Worm (Caenorhabditis elegans): ENCODE data around the gene M117.4.

Gene M117.4

DNA sequence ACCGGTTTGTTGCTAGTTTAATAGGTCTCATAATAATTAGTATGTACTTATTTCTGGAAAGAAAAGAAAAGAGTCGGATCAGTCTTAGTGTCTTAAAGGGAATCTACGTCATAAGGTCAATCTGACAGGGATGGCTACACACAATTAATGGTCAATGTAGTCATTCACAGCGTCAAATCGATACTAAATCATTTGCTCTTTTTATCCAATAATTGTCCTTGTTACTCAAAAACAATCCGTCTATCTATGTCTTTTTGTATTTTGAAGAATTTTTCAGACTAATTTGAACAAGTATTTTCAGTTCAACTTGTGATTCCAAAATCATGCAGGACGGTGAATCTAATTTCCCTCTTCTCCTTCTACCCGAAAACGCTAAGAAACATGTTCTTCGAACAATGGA lies 5.3 kb upstream of the M117.4 start, which contains the start of gene fbxb-3:
Gene fbxb-3, plus strand, starts transcription at position 301 of the 400 bp plus-strand sequence.
- TF ChIP-seq spr-3 (GFP tag; optimal IDR thresholded peaks at IDR 0.05) (no peak), zip-11 (GFP tag; IDR thresholded peaks at IDR 0.05) (no peak), dmd-6 (GFP tag; IDR thresholded peaks at IDR 0.05) (no peak), daf-8 (GFP tag; IDR thresholded peaks at IDR 0.05) (no peak), cey-2 (tag; optimal IDR thresholded peaks at IDR 0.05; ENCODE audit: borderline replicate concordance, insufficient read depth) (no peak), lin-1 (GFP tag; IDR thresholded peaks at IDR 0.05) (no peak), nhr-77 (tag; optimal IDR thresholded peaks at IDR 0.05) (no peak), pqm-1 (tag; optimal IDR thresholded peaks at IDR 0.05) (no peak), dpl-1 (GFP tag; optimal IDR thresholded peaks at IDR 0.05) (no peak), aly-2 (tag; optimal IDR thresholded peaks at IDR 0.05) (no peak), lin-39 (tag; optimal IDR thresholded peaks at IDR 0.05) (no peak)

DNA sequence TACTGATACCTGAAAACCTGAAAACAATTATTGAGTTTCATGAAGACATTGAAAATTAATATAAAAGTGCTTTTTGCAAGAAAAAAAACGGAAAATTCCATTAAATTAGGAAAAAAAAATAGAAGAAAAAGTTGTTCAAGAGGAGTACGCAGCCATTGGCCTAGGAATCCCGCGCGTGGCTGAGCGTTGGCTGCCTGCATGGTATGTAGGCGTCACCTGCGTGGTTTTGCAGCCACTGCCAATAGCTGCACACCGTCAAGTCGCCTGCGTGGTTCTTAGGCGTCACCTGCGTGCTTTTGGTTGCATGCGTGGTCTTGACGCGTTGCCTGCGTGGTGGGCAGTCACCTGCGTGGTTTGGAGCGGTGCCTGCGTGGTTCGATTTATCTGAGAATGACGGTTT lies 5.3 kb downstream of the M117.4 start, which contains the start of gene M117.6:
Gene M117.6, minus strand, starts transcription at position 101 of the 400 bp plus-strand sequence.
- TF ChIP-seq snpc-1.2 (GFP tag; IDR thresholded peaks at IDR 0.05) (0 out of 2 replicates have a peak, but pooled peaks have one; percentile 16), set-16 (GFP tag; IDR thresholded peaks at IDR 0.05) (peak; percentile 53; the same call in 1 of the 2 replicates)

DNA sequence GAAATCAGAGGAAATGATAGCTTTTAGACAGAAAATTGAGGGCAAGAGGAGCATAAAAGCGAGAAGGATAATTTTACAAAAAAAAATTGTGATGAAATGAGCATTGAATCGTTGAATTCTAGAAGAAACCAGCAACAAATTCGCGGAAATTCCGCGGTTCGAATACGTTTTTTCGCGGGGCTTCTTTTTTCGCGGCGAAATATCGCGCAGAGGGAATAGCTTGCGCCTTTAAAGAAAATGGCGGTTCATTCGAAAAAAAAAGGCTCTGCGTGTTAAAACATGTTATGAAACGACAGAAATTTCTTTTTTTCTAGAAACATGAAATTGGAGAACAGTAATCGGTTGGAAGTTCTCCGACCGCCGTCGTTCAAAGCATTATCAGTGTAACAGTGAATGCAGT lies 10.9 kb downstream of the M117.4 start:
- TF ChIP-seq dmd-9 (GFP tag; IDR thresholded peaks at IDR 0.05): no peak
- no peak for TF ChIP-seq lin-29 (GFP tag; IDR thresholded peaks at IDR 0.05)
- TF ChIP-seq nhr-102 (tag; optimal IDR thresholded peaks at IDR 0.05): no peak
- peak in 1 of 2 experiments; percentile 56 for TF ChIP-seq lsy-2 (tag; optimal IDR thresholded peaks at IDR 0.05)
- no peak for TF ChIP-seq zag-1 (tag; optimal IDR thresholded peaks at IDR 0.05)
- TF ChIP-seq snpc-4 (tag; optimal IDR thresholded peaks at IDR 0.05): no peak
- TF ChIP-seq mes-2 (tag; optimal IDR thresholded peaks at IDR 0.05; ENCODE audit: poor library complexity, severe bottlenecking): peak; percentile 55
- peak; percentile 34 for TF ChIP-seq hlh-30 (tag; optimal IDR thresholded peaks at IDR 0.05; ENCODE audit: insufficient read depth)
- TF ChIP-seq T20F7.1 (GFP tag; optimal IDR thresholded peaks at IDR 0.05): no peak
- TF ChIP-seq aha-1 (tag): peak; percentile 33
- TF ChIP-seq egl-43 (GFP tag; IDR thresholded peaks at IDR 0.05): no peak
- TF ChIP-seq ces-1 (GFP tag; optimal IDR thresholded peaks at IDR 0.05): no peak
- TF ChIP-seq dpl-1 (GFP tag; optimal IDR thresholded peaks at IDR 0.05): peak; percentile 87
- no peak for TF ChIP-seq mxl-2 (GFP tag; conservative IDR thresholded peaks at IDR 0.05)
- no peak for TF ChIP-seq ceh-62 (tag; optimal IDR thresholded peaks at IDR 0.05)
- no peak for TF ChIP-seq set-16 (GFP tag; IDR thresholded peaks at IDR 0.05)
- TF ChIP-seq pha-4 (GFP tag; IDR thresholded peaks at IDR 0.05): no peak
- TF ChIP-seq pha-4 (tag; optimal IDR thresholded peaks at IDR 0.05): no peak
- TF ChIP-seq dmd-6 (GFP tag; IDR thresholded peaks at IDR 0.05): no peak
- TF ChIP-seq unc-130 (GFP tag; optimal IDR thresholded peaks at IDR 0.05): peak; percentile 45
- TF ChIP-seq php-3 (GFP tag; IDR thresholded peaks at IDR 0.05): no peak
- no peak for TF ChIP-seq dmd-8 (GFP tag; IDR thresholded peaks at IDR 0.05)
- no peak for TF ChIP-seq spr-1 (tag; optimal IDR thresholded peaks at IDR 0.05)
- no peak for TF ChIP-seq nhr-41 (GFP tag; IDR thresholded peaks at IDR 0.05)
- TF ChIP-seq D1046.2 (GFP tag; IDR thresholded peaks at IDR 0.05): no peak
- no peak for TF ChIP-seq daf-16 (GFP tag; optimal IDR thresholded peaks at IDR 0.05)
- peak; percentile 22 for TF ChIP-seq daf-16 (tag; optimal IDR thresholded peaks at IDR 0.05)
- no peak for TF ChIP-seq ceh-82 (tag; optimal IDR thresholded peaks at IDR 0.05)
- TF ChIP-seq mdl-1 (tag; optimal IDR thresholded peaks at IDR 0.05): no peak
- TF ChIP-seq lin-13 (GFP tag; optimal IDR thresholded peaks at IDR 0.05): no peak
- TF ChIP-seq ceh-28 (tag; optimal IDR thresholded peaks at IDR 0.05): no peak
- TF ChIP-seq R02D3.7 (tag; optimal IDR thresholded peaks at IDR 0.05): no peak
- no peak for TF ChIP-seq F44E2.7 (GFP tag; IDR thresholded peaks at IDR 0.05)
- TF ChIP-seq nhr-28 (tag; optimal IDR thresholded peaks at IDR 0.05): no peak
- TF ChIP-seq ZK337.2 (GFP tag; IDR thresholded peaks at IDR 0.05): no peak
- TF ChIP-seq saeg-2 (GFP tag; IDR thresholded peaks at IDR 0.05): no peak
- no peak for TF ChIP-seq madf-9 (GFP tag; conservative IDR thresholded peaks at IDR 0.05)
- peak; percentile 49 for TF ChIP-seq nhr-6 (tag; optimal IDR thresholded peaks at IDR 0.05)
- no peak for TF ChIP-seq hif-1 (tag; optimal IDR thresholded peaks at IDR 0.05)
